Worm (Caenorhabditis elegans) whole organism, early embryonic: ENCODE results near the gene srz-63.

Experiments used
- B0310.2 ChIP-seq: sonication (generic microtip); optimal IDR thresholded peaks from 2 replicates; lab custom pipeline; 2016; ENCODE audit warnings: mild to moderate bottlenecking, missing genetic modification characterization, missing compliant biosample characterization
- F13C5.2 ChIP-seq: sonication (generic microtip); optimal IDR thresholded peaks from 2 replicates; lab custom pipeline; 2017; ENCODE audit warnings: mild to moderate bottlenecking, missing genetic modification characterization, inconsistent platforms, missing compliant biosample characterization
- aly-1 ChIP-seq: sonication (generic microtip); optimal IDR thresholded peaks from 2 replicates; lab custom pipeline; 2016; ENCODE audit warnings: missing genetic modification characterization, missing compliant biosample characterization
- ama-1 ChIP-seq: fragments of 150-350 bp; optimal IDR thresholded peaks from 2 replicates; lab custom pipeline; 2014
- ceh-13 ChIP-seq: fragments of 200-800 bp; sonication (Bioruptor generic); optimal IDR thresholded peaks from 2 replicates; lab custom pipeline; 2018; ENCODE audit warnings: mild to moderate bottlenecking, missing genetic modification characterization, missing compliant biosample characterization
- ceh-36 ChIP-seq: sonication (generic microtip); optimal IDR thresholded peaks from 2 replicates; lab custom pipeline; 2016; ENCODE audit warnings: missing genetic modification characterization, inconsistent platforms, missing compliant biosample characterization
- ets-7 ChIP-seq: sonication (generic microtip); optimal IDR thresholded peaks from 2 replicates; lab custom pipeline; 2016; ENCODE audit warnings: missing genotype, missing genetic modification characterization, missing compliant biosample characterization
- flt-1 ChIP-seq: fragments of 200-800 bp; sonication (Bioruptor generic); IDR thresholded peaks from 2 replicates; pipeline ENCODE4 v1.3.6; 2022; ENCODE audit warnings: missing genetic modification characterization, missing compliant biosample characterization
- hmbx-1 ChIP-seq: sonication (generic microtip); optimal IDR thresholded peaks from 2 replicates; lab custom pipeline; 2016; ENCODE audit warnings: mild to moderate bottlenecking, missing genetic modification characterization, missing compliant biosample characterization
- hmg-4 ChIP-seq: fragments of 200-800 bp; sonication (Bioruptor generic); optimal IDR thresholded peaks from 2 replicates; lab custom pipeline; 2018; ENCODE audit warnings: mild to moderate bottlenecking, missing genetic modification characterization, missing compliant biosample characterization
- hnd-1 ChIP-seq: sonication (generic microtip); optimal IDR thresholded peaks from 2 replicates; lab custom pipeline; 2016; ENCODE audit warnings: missing genetic modification characterization, missing compliant biosample characterization
- pes-1 ChIP-seq: fragments of 200-800 bp; sonication (Bioruptor generic); IDR thresholded peaks from 2 replicates; pipeline ENCODE4 v1.3.6; 2022; ENCODE audit warnings: missing genetic modification reagents, missing genetic modification characterization, missing compliant biosample characterization
- scrt-1 ChIP-seq: fragments of 200-800 bp; sonication (Bioruptor generic); IDR thresholded peaks from 2 replicates; pipeline ENCODE4 v1.3.6; 2022; ENCODE audit warnings: missing genetic modification characterization, missing compliant biosample characterization
- sea-1 ChIP-seq: fragments of 200-800 bp; sonication (Bioruptor generic); conservative IDR thresholded peaks from 2 replicates; pipeline ENCODE4 v1.3.6; 2022; ENCODE audit warnings: missing genetic modification characterization, missing compliant biosample characterization
- tbx-11 ChIP-seq: fragments of 200-800 bp; sonication (Bioruptor generic); IDR thresholded peaks from 2 replicates; pipeline ENCODE4 v1.3.6; 2022; ENCODE audit warnings: missing genetic modification characterization, missing compliant biosample characterization
- tbx-37 ChIP-seq: fragments of 200-800 bp; sonication (Bioruptor generic); conservative IDR thresholded peaks from 2 replicates; pipeline ENCODE4 v1.3.6; 2022; ENCODE audit warnings: missing genetic modification reagents, missing genetic modification characterization, missing compliant biosample characterization
- tra-4 ChIP-seq: sonication (generic microtip); optimal IDR thresholded peaks from 2 replicates; lab custom pipeline; 2017; ENCODE audit warnings: missing genetic modification characterization, missing compliant biosample characterization

Gene srz-63

DNA sequence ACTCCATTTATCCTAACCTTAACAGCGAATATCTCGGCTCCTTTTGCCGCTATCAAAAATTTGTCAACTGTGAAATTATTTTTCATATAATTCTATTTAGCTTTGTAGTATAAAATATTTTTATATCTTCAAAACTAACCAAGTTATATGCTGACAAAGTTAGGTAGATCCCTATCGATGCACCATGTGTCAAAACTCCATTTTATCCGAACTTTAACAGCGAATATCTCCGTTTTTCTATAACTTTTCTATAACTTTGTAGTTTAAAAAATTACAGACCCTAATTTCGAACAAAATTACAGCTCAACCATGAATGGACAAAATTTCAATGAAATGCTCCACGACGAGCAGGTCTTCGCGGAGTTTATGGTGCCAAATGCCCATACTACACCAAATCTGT lies 17.3 kb downstream of the srz-63 start, which contains the start of gene Y57G7A.2:
Y57G7A.2 (plus strand) TSS at position 301 of the 400 bp plus-strand sequence.
- TF ChIP-seq pes-1 (GFP tag; lab: Robert Waterston, UW): no peak
- no peak for TF ChIP-seq flt-1
- TF ChIP-seq sea-1 (GFP tag; lab: Robert Waterston, UW): no peak

DNA sequence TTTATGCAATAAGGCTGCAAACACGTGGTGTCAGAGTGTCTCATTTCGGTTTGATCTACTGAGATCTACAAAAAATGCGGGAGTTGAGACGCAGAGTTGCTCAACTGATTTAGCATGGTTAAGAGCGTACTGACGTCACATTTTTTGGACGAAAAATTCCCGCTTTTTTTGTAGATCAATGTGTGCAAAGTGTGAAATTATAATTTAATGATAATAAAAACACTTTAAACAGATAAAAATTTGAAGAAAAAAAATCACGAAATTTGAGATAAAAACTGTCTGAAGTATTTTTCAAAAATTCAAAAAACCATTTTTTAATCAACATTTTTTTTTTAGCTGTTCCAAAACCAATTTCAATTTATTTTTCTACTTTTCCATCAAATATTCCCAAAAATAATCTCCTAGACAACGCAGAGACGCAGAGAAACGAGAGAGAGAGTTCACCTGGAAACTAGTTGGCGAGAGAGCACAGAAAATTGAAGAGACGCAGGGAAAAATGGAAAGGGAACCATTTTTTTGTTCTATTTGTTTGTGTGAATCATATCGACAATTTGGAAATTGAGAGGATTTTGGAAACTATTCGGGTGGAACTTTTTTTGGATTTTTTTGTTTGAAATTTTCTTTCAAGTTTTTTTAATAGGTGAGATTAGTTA lies 18.7 kb downstream of the srz-63 start:
- TF ChIP-seq ets-7 (tag; lab: Kevin White, UChicago) (no peak), B0310.2 (tag; lab: Kevin White, UChicago) (no peak), tbx-11 (no peak), hmg-4 (GFP tag; lab: Kevin White, UChicago) (no peak)

DNA sequence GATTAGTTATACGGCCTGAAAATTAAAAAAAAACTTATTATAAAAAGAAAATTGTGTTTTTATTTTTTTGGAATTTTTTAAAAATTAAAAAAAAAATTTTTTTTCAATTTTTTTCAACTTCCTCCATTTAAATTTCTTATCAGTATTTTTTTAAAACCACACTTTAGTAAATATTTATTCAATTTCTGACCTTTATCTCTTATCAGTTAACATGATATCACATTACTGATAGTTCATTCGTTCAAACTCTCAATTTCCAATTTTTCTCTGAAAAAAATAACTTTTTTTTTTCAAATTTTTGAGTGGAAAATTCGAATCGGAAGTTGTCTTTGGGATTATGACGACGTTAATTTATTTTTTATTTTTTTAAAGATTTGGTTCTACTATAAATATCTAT lies 19.2 kb downstream of the srz-63 start:
- TF ChIP-seq ceh-13 (no peak), hmg-4 (GFP tag; lab: Kevin White, UChicago) (no peak), tbx-11 (no peak), F13C5.2 (tag; lab: Kevin White, UChicago) (no peak)

DNA sequence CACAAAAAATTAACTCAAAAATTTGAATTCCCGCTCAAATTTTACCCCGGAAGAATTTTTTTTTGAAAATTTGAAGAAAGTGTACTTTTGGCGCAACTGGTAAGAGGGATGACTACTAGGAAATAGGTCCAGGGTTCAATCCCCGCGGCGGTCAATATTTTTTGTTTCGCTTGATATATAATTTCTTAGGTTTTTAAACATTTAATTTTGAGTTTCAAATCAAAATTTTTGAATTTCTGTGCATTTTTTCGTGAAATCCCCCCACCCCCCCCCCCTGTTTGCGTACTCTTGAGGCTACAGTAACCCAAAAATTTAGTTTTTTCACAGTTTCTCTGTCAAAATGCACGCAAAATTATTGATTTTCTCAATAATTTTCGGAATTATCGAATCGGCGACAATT lies 19.7 kb downstream of the srz-63 start, which contains the start of gene Y57G7A.1:
Y57G7A.1 (plus strand) TSS at position 301 of the 400 bp plus-strand sequence.
- TF ChIP-seq pes-1 (GFP tag; lab: Robert Waterston, UW) (no peak), sea-1 (GFP tag; lab: Robert Waterston, UW) (no peak)

DNA sequence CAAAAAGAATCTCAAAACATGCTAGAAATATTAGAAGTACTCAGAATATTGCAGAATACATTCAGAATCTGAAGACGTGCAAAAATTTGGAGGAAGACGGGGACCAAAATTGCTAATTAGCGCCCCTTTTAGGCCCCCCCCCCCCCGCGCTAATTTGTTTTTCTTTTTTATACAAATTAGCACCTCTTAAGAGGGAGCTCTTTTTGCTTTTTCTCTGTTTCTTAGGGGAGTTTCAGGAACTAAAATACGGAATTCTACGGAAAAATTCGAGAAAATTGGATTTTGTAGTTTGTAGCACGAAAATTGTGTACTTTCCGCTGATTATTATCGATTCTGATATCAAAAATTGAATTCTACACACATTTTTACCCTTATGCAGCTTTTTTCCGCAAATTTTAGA lies 23.1 kb downstream of the srz-63 start, which contains the start of gene glb-31:
glb-31 (minus strand) TSS at position 101 of the 400 bp plus-strand sequence.
- no peak for TF ChIP-seq tbx-37 (GFP tag; lab: Robert Waterston, UW)
- no peak for TF ChIP-seq flt-1
- no peak for TF ChIP-seq ets-7 (tag; lab: Kevin White, UChicago)
- no peak for TF ChIP-seq sea-1 (GFP tag; lab: Robert Waterston, UW)
- TF ChIP-seq tra-4 (tag; lab: Kevin White, UChicago): no peak
- no peak for TF ChIP-seq B0310.2 (tag; lab: Kevin White, UChicago)
- no peak for TF ChIP-seq hmbx-1 (tag; lab: Kevin White, UChicago)
- no peak for TF ChIP-seq F13C5.2 (tag; lab: Kevin White, UChicago)
- no peak for TF ChIP-seq aly-1 (tag; lab: Kevin White, UChicago)
- no peak for TF ChIP-seq ama-1 (lab: Kevin White, UChicago)
- no peak for TF ChIP-seq hmg-4 (GFP tag; lab: Kevin White, UChicago)
- no peak for TF ChIP-seq ceh-13
- TF ChIP-seq tbx-11: no peak
- no peak for TF ChIP-seq ceh-36 (tag; lab: Kevin White, UChicago)
- TF ChIP-seq scrt-1 (GFP tag; lab: Robert Waterston, UW): no peak
- TF ChIP-seq pes-1 (GFP tag; lab: Robert Waterston, UW): no peak
- no peak for TF ChIP-seq hnd-1 (tag; lab: Kevin White, UChicago)

DNA sequence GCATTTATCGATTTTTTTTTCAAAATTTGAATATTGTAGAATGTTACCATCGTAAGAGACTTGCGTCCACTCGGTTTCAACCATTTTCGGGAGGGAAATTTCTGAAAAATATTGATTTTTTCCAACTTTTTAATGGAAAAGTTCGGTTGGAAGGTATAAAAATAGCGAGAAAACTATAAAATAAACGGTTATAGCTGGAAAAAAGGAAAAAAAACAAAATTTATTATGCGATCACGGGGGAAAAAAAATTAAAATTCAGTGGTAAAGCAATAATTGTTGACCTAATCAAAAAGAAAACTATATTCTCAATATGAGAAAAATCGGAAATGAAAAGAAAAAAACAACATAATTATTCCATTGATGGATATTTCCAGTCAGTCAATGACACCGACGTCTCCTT lies 27.6 kb downstream of the srz-63 start, which contains the start of gene emc-2:
emc-2 (minus strand) TSS at position 101 of the 400 bp plus-strand sequence.
- no peak for TF ChIP-seq flt-1
- no peak for TF ChIP-seq tra-4 (tag; lab: Kevin White, UChicago)
- TF ChIP-seq tbx-11: no peak
- no peak for TF ChIP-seq pes-1 (GFP tag; lab: Robert Waterston, UW)
- TF ChIP-seq hmg-4 (GFP tag; lab: Kevin White, UChicago): no peak
- TF ChIP-seq sea-1 (GFP tag; lab: Robert Waterston, UW): no peak
- no peak for TF ChIP-seq ama-1 (lab: Kevin White, UChicago)
- TF ChIP-seq scrt-1 (GFP tag; lab: Robert Waterston, UW): no peak
- TF ChIP-seq aly-1 (tag; lab: Kevin White, UChicago): no peak
- TF ChIP-seq hmbx-1 (tag; lab: Kevin White, UChicago): no peak
- TF ChIP-seq tbx-37 (GFP tag; lab: Robert Waterston, UW): no peak
- no peak for TF ChIP-seq B0310.2 (tag; lab: Kevin White, UChicago)
- no peak for TF ChIP-seq hnd-1 (tag; lab: Kevin White, UChicago)
- TF ChIP-seq F13C5.2 (tag; lab: Kevin White, UChicago): no peak
- no peak for TF ChIP-seq ceh-13
- TF ChIP-seq ets-7 (tag; lab: Kevin White, UChicago): no peak
- no peak for TF ChIP-seq ceh-36 (tag; lab: Kevin White, UChicago)

DNA sequence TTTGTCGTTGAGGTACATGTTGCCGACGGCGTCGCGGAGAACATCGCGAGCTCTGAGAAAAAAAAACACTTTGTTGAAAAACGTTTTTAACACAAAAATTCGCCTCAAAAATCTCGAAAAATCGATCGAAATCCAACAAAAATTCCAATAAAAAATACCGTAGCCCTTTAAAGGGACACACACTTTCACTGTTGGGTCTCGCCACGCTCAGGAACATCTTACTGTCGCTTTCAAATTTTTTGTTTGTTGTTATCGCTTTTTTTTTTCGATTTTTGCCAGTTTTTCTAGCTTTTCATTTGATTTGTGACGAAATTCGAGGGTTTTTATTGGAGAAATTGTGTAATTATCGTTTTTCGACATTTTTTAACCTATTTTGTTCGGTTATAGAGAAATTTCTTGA lies 28.1 kb downstream of the srz-63 start:
- no peak for TF ChIP-seq flt-1
- TF ChIP-seq ceh-36 (tag; lab: Kevin White, UChicago): no peak
- TF ChIP-seq hmg-4 (GFP tag; lab: Kevin White, UChicago): no peak
- no peak for TF ChIP-seq hnd-1 (tag; lab: Kevin White, UChicago)
- TF ChIP-seq ama-1 (lab: Kevin White, UChicago): no peak
- TF ChIP-seq ceh-13: no peak
- TF ChIP-seq pes-1 (GFP tag; lab: Robert Waterston, UW): no peak
- no peak for TF ChIP-seq tbx-11
- no peak for TF ChIP-seq hmbx-1 (tag; lab: Kevin White, UChicago)
- TF ChIP-seq tbx-37 (GFP tag; lab: Robert Waterston, UW): no peak
- TF ChIP-seq scrt-1 (GFP tag; lab: Robert Waterston, UW): no peak

DNA sequence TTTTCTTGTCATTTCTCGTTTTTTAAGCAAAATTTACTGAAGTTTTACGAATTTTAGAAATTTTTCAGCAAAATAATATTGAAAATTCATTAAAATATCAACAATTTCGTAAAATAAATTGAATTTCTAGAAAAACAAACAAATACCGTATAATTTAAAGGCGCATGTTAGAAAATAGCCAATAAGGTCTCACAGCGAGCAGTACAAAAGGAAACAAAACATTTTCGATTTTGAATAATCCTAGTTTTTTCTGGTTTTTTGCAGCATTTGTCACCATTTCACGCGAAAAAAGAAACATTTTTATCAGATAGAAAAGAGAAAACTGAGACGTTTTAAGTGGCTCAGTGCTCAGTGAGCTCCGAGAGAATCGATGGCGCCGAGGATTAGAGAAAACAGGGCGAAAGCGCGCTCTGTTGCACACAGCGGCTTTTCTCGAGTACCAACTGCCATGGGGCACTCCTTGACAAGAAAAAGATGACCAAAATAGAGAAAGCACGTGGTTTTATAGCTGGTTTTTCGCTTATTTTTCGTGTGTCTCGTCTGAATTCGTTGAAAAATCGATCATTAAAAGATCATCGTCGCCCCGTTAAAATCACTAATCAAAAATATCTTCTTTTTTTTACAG lies 31.6 kb downstream of the srz-63 start, which contains the start of the genes alh-6 and fcho-1:
alh-6 (minus strand) TSS at position 242 of the 625 bp plus-strand sequence.
fcho-1 (plus strand) TSS at position 624 of the 625 bp plus-strand sequence.
- no peak for TF ChIP-seq hmbx-1 (tag; lab: Kevin White, UChicago)
- no peak for TF ChIP-seq scrt-1 (GFP tag; lab: Robert Waterston, UW)
- no peak for TF ChIP-seq ceh-36 (tag; lab: Kevin White, UChicago)
- TF ChIP-seq ama-1 (lab: Kevin White, UChicago): no peak
- TF ChIP-seq hnd-1 (tag; lab: Kevin White, UChicago): no peak
- TF ChIP-seq hmg-4 (GFP tag; lab: Kevin White, UChicago): no peak
- no peak for TF ChIP-seq flt-1
- no peak for TF ChIP-seq F13C5.2 (tag; lab: Kevin White, UChicago)
- TF ChIP-seq sea-1 (GFP tag; lab: Robert Waterston, UW): no peak
- no peak for TF ChIP-seq tra-4 (tag; lab: Kevin White, UChicago)
- no peak for TF ChIP-seq tbx-11
- TF ChIP-seq aly-1 (tag; lab: Kevin White, UChicago): no peak
- TF ChIP-seq ets-7 (tag; lab: Kevin White, UChicago): no peak
- TF ChIP-seq tbx-37 (GFP tag; lab: Robert Waterston, UW): no peak
- TF ChIP-seq ceh-13: no peak
- no peak for TF ChIP-seq pes-1 (GFP tag; lab: Robert Waterston, UW)
- no peak for TF ChIP-seq B0310.2 (tag; lab: Kevin White, UChicago)
